Worm (Caenorhabditis elegans) whole organism, midembryonic: Measurements from ENCODE around the gene thn-1.

Experiments used
- T22C8.4 ChIP-seq: fragments of 200-800 bp; sonication (Bioruptor generic); IDR thresholded peaks from 2 replicates; pipeline ENCODE4 v1.3.6; 2022; ENCODE audit warnings: missing genetic modification characterization, missing compliant biosample characterization
- cog-1 ChIP-seq: sonication (generic microtip); optimal IDR thresholded peaks from 2 replicates; lab custom pipeline; 2016; ENCODE audit warnings: missing genetic modification characterization, missing compliant biosample characterization
- flt-1 ChIP-seq: fragments of 200-800 bp; sonication (Bioruptor generic); IDR thresholded peaks from 2 replicates; pipeline ENCODE4 v1.3.6; 2022; ENCODE audit warnings: missing genetic modification characterization, missing compliant biosample characterization
- klf-2 ChIP-seq: fragments of 200-800 bp; sonication (Bioruptor generic); conservative IDR thresholded peaks from 2 replicates; pipeline ENCODE4 v1.3.6; 2022; ENCODE audit warnings: missing genetic modification reagents, missing genetic modification characterization, missing compliant biosample characterization
- med-1 ChIP-seq: sonication (generic microtip); optimal IDR thresholded peaks from 2 replicates; lab custom pipeline; 2017; ENCODE audit warnings: missing genetic modification characterization, mild to moderate bottlenecking, missing compliant biosample characterization, antibody characterized with exemption, missing genetic modification reagents; ENCODE audit not compliant: insufficient read depth
- ref-1 ChIP-seq: fragments of 200-800 bp; sonication (Bioruptor generic); conservative IDR thresholded peaks from 2 replicates; pipeline ENCODE4 v1.3.6; 2022; ENCODE audit warnings: missing genetic modification reagents, missing genetic modification characterization, missing compliant biosample characterization
- tab-1 ChIP-seq: fragments of 200-800 bp; sonication (Bioruptor generic); IDR thresholded peaks from 2 replicates; pipeline ENCODE4 v1.3.6; 2022; ENCODE audit warnings: missing genetic modification characterization, missing compliant biosample characterization
- ztf-23 ChIP-seq: fragments of 200-800 bp; sonication (Bioruptor generic); IDR thresholded peaks from 2 replicates; pipeline ENCODE4 v1.3.6; 2022; ENCODE audit warnings: missing genetic modification reagents, missing genetic modification characterization, missing compliant biosample characterization
- ztf-29 ChIP-seq: fragments of 200-800 bp; sonication (Bioruptor generic); IDR thresholded peaks from 2 replicates; pipeline ENCODE4 v1.3.6; 2022; ENCODE audit warnings: missing genetic modification reagents, missing genetic modification characterization, missing compliant biosample characterization

Gene thn-1

ce11 chrIV:12404137-12404536 lies 24.3 kb downstream of the thn-1 start, which contains the start of gene gex-3:
Gene gex-3, plus strand, starts transcription at chrIV:12404431.
- peak; percentile 47 for TF ChIP-seq cog-1
- no peak; the same call in 1 of the 2 replicates for TF ChIP-seq ztf-23 (GFP tag; lab: Robert Waterston, UW)

- TF ChIP-seq cog-1 (no peak), ref-1 (GFP tag; lab: Robert Waterston, UW) (no peak), flt-1 (GFP tag; lab: Robert Waterston, UW) (no peak), klf-2 (GFP tag; lab: Robert Waterston, UW) (no peak), ztf-29 (GFP tag; lab: Robert Waterston, UW) (no peak), tab-1 (no peak), med-1 (GFP tag; lab: Kevin White, UChicago) (no peak), ztf-23 (GFP tag; lab: Robert Waterston, UW) (no peak), T22C8.4 (no peak)
Observed at ce11 chrIV:12408625-12409024, 28.7 kb downstream of the thn-1 start, which contains the start of gene dsb-1. Gene dsb-1, plus strand, starts transcription at chrIV:12408925.

ce11 chrIV:12410167-12410566 lies 30.3 kb downstream of the thn-1 start, which contains the start of gene acl-13:
Gene acl-13, plus strand, starts transcription at chrIV:12410467.
- TF ChIP-seq ztf-23 (GFP tag; lab: Robert Waterston, UW) = no peak

ce11 chrIV:12414601-12415000 lies 34.7 kb downstream of the thn-1 start:
- TF ChIP-seq T22C8.4 (no peak), ref-1 (GFP tag; lab: Robert Waterston, UW) (no peak), ztf-29 (GFP tag; lab: Robert Waterston, UW) (no peak), med-1 (GFP tag; lab: Kevin White, UChicago) (no peak)

ce11 chrIV:12416629-12417404 lies 36.9 kb downstream of the thn-1 start:
- TF ChIP-seq ztf-23 (GFP tag; lab: Robert Waterston, UW) (0 out of 2 replicates have a peak, but pooled peaks have one; percentile 38), ref-1 (GFP tag; lab: Robert Waterston, UW) (0 out of 2 replicates have a peak, but pooled peaks have one; percentile 5), tab-1 (peak; percentile 52; the same call in 1 of the 2 replicates), T22C8.4 (peak; percentile 53; the same call in 1 of the 2 replicates), flt-1 (GFP tag; lab: Robert Waterston, UW) (peak; percentile 66), cog-1 (no peak), med-1 (GFP tag; lab: Kevin White, UChicago) (peak; percentile 23), klf-2 (GFP tag; lab: Robert Waterston, UW) (no peak), ztf-29 (GFP tag; lab: Robert Waterston, UW) (no peak)

ce11 chrIV:12417536-12418195 lies 37.8 kb downstream of the thn-1 start, which contains the start of gene F08G5.3:
Gene F08G5.3, minus strand, starts transcription at chrIV:12417586.
- TF ChIP-seq cog-1 (no peak), tab-1 (peak; percentile 76; the same call in 1 of the 2 replicates), klf-2 (GFP tag; lab: Robert Waterston, UW) (no peak), flt-1 (GFP tag; lab: Robert Waterston, UW) (peak; percentile 70)

- TF ChIP-seq cog-1 = no peak
- no peak for TF ChIP-seq ztf-29 (GFP tag; lab: Robert Waterston, UW)
- TF ChIP-seq ref-1 (GFP tag; lab: Robert Waterston, UW) = no peak
- no peak for TF ChIP-seq tab-1
- TF ChIP-seq med-1 (GFP tag; lab: Kevin White, UChicago) = no peak
- TF ChIP-seq flt-1 (GFP tag; lab: Robert Waterston, UW) = no peak
- no peak for TF ChIP-seq T22C8.4
Observed at ce11 chrIV:12419291-12419690, 39.4 kb downstream of the thn-1 start.

- TF ChIP-seq klf-2 (GFP tag; lab: Robert Waterston, UW) (no peak), cog-1 (no peak), ztf-29 (GFP tag; lab: Robert Waterston, UW) (no peak), T22C8.4 (no peak), tab-1 (no peak), med-1 (GFP tag; lab: Kevin White, UChicago) (no peak), ztf-23 (GFP tag; lab: Robert Waterston, UW) (no peak), flt-1 (GFP tag; lab: Robert Waterston, UW) (no peak), ref-1 (GFP tag; lab: Robert Waterston, UW) (no peak)
Observed at ce11 chrIV:12420455-12420854, 40.6 kb downstream of the thn-1 start, which contains the start of gene ugt-65. Gene ugt-65, plus strand, starts transcription at chrIV:12420683.

- TF ChIP-seq ref-1 (GFP tag; lab: Robert Waterston, UW) (no peak), ztf-29 (GFP tag; lab: Robert Waterston, UW) (no peak), flt-1 (GFP tag; lab: Robert Waterston, UW) (no peak), cog-1 (no peak), ztf-23 (GFP tag; lab: Robert Waterston, UW) (no peak), T22C8.4 (no peak), med-1 (GFP tag; lab: Kevin White, UChicago) (no peak), klf-2 (GFP tag; lab: Robert Waterston, UW) (no peak), tab-1 (no peak)
Observed at ce11 chrIV:12425595-12425994, 45.7 kb downstream of the thn-1 start.
